Fruit fly (Drosophila melanogaster) whole organism, embryonic: Measurements from ENCODE around the gene zye.

Source experiments
- ATbp ChIP-seq: fragments of 200-800 bp; sonication (Bioruptor generic); optimal IDR thresholded peaks from 2 replicates; lab custom pipeline; 2017; ENCODE audit warnings: missing biosample characterization, mild to moderate bottlenecking, missing genetic modification characterization, missing genetic modification reagents
- B-H2 ChIP-seq: fragments of 200-800 bp; sonication (Bioruptor generic); optimal IDR thresholded peaks from 2 replicates; lab custom pipeline; 2018; ENCODE audit warnings: missing biosample characterization, mild to moderate bottlenecking, missing genetic modification characterization
- BEAF-32 ChIP-seq: fragments of 200-800 bp; sonication (Bioruptor generic); optimal IDR thresholded peaks from 3 replicates; lab custom pipeline; 2017; ENCODE audit warnings: missing biosample characterization, missing genetic modification characterization, mild to moderate bottlenecking, moderate library complexity, missing genetic modification reagents
- CG10462 ChIP-seq: fragments of 200-800 bp; sonication (Bioruptor generic); optimal IDR thresholded peaks from 2 replicates; lab custom pipeline; 2016; ENCODE audit warnings: missing biosample characterization, missing genetic modification characterization
- CG10979 ChIP-seq: fragments of 200-800 bp; sonication (Bioruptor generic); optimal IDR thresholded peaks from 2 replicates; lab custom pipeline; 2018; ENCODE audit warnings: missing biosample characterization, mild to moderate bottlenecking, missing genetic modification characterization, moderate library complexity
- CG11085 ChIP-seq: fragments of 200-800 bp; sonication (Bioruptor generic); IDR thresholded peaks from 2 replicates; pipeline ENCODE4 v1.3.6; 2022; ENCODE audit warnings: missing biosample characterization, missing genetic modification characterization
- CG12299 ChIP-seq: fragments of 200-800 bp; sonication (Bioruptor generic); optimal IDR thresholded peaks from 2 replicates; lab custom pipeline; 2018; ENCODE audit warnings: missing biosample characterization, mild to moderate bottlenecking, missing genetic modification characterization
- CG12659 ChIP-seq: fragments of 200-800 bp; sonication (Bioruptor generic); optimal IDR thresholded peaks from 3 replicates; lab custom pipeline; 2017; ENCODE audit warnings: mild to moderate bottlenecking, missing biosample characterization, missing genetic modification reagents, missing genetic modification characterization
- CG15011 ChIP-seq: fragments of 200-800 bp; sonication (Bioruptor generic); optimal IDR thresholded peaks from 3 replicates; lab custom pipeline; 2018; ENCODE audit warnings: missing biosample characterization, mild to moderate bottlenecking, missing genetic modification characterization
- CG15269 ChIP-seq: fragments of 200-800 bp; sonication (Bioruptor generic); optimal IDR thresholded peaks from 2 replicates; lab custom pipeline; 2018; ENCODE audit warnings: missing biosample characterization, mild to moderate bottlenecking, missing genetic modification characterization, moderate library complexity
- CG15601 ChIP-seq: fragments of 200-800 bp; sonication (Bioruptor generic); optimal IDR thresholded peaks from 3 replicates; lab custom pipeline; 2019; ENCODE audit warnings: missing biosample characterization, mild to moderate bottlenecking, missing genetic modification characterization, moderate library complexity
- CG17359 ChIP-seq: fragments of 200-800 bp; sonication (Bioruptor generic); optimal IDR thresholded peaks from 3 replicates; lab custom pipeline; 2018; ENCODE audit warnings: missing biosample characterization, mild to moderate bottlenecking, missing genetic modification characterization, moderate library complexity
- CG18619 ChIP-seq: fragments of 200-800 bp; sonication (Bioruptor generic); optimal IDR thresholded peaks from 3 replicates; lab custom pipeline; 2017; ENCODE audit warnings: missing biosample characterization, mild to moderate bottlenecking, missing genetic modification characterization
- CG2889 ChIP-seq: fragments of 200-800 bp; sonication (Bioruptor generic); IDR thresholded peaks from 3 replicates; pipeline ENCODE4 v1.3.6; 2022; ENCODE audit warnings: missing biosample characterization, missing genetic modification characterization
- CG34224 ChIP-seq: fragments of 200-800 bp; sonication (Bioruptor generic); IDR thresholded peaks from 3 replicates; pipeline ENCODE4 v1.3.6; 2022; ENCODE audit warnings: missing biosample characterization, missing genetic modification characterization; ENCODE audit not compliant: partially characterized antibody
- CG3838 ChIP-seq: fragments of 200-800 bp; sonication (Bioruptor generic); optimal IDR thresholded peaks from 3 replicates; lab custom pipeline; 2016; ENCODE audit warnings: missing biosample characterization, missing genetic modification characterization
- CG4282 ChIP-seq: fragments of 200-800 bp; sonication (Bioruptor generic); optimal IDR thresholded peaks from 2 replicates; lab custom pipeline; 2016; ENCODE audit warnings: missing biosample characterization, missing genetic modification characterization
- CG4404 ChIP-seq: fragments of 200-800 bp; sonication (Bioruptor generic); IDR thresholded peaks from 2 replicates; pipeline ENCODE4 v1.3.6; 2022; ENCODE audit warnings: missing biosample characterization, missing genetic modification characterization
- CG6175 ChIP-seq: fragments of 200-800 bp; sonication (Bioruptor generic); IDR thresholded peaks from 3 replicates; pipeline ENCODE4 v1.3.6; 2022; ENCODE audit warnings: missing biosample characterization, missing genetic modification characterization
- CG9437 ChIP-seq: fragments of 200-800 bp; sonication (Bioruptor generic); optimal IDR thresholded peaks from 2 replicates; lab custom pipeline; 2018; ENCODE audit warnings: missing biosample characterization, mild to moderate bottlenecking, missing genetic modification characterization
- CkIIα-i1 ChIP-seq: fragments of 200-800 bp; sonication (Bioruptor generic); IDR thresholded peaks from 2 replicates; pipeline ENCODE4 v1.3.6; 2022; ENCODE audit warnings: missing biosample characterization, missing genetic modification characterization
- D19A ChIP-seq: fragments of 200-800 bp; optimal IDR thresholded peaks from 3 replicates; lab custom pipeline; 2019; ENCODE audit warnings: missing biosample characterization, mild to moderate bottlenecking, missing genetic modification characterization, moderate library complexity
- Dad ChIP-seq: fragments of 200-800 bp; sonication (Bioruptor generic); optimal IDR thresholded peaks from 3 replicates; lab custom pipeline; 2016; ENCODE audit warnings: missing biosample characterization, missing genetic modification characterization
- Ets97D ChIP-seq: fragments of 200-800 bp; sonication (Bioruptor generic); optimal IDR thresholded peaks from 3 replicates; lab custom pipeline; 2016; ENCODE audit warnings: missing biosample characterization, missing genetic modification characterization
- H15 ChIP-seq: fragments of 200-800 bp; sonication (Bioruptor generic); IDR thresholded peaks from 3 replicates; pipeline ENCODE4 v1.3.6; 2022; ENCODE audit warnings: missing biosample characterization, missing genetic modification characterization
- Hmr ChIP-seq: fragments of 200-800 bp; sonication (Bioruptor generic); optimal IDR thresholded peaks from 3 replicates; lab custom pipeline; 2017; ENCODE audit warnings: mild to moderate bottlenecking, missing biosample characterization, missing genetic modification reagents, missing genetic modification characterization
- Sry-δ ChIP-seq: fragments of 200-800 bp; sonication (Bioruptor generic); optimal IDR thresholded peaks from 2 replicates; lab custom pipeline; 2016; ENCODE audit warnings: missing biosample characterization, missing genetic modification characterization
- TFAM ChIP-seq: fragments of 200-800 bp; sonication (Bioruptor generic); optimal IDR thresholded peaks from 2 replicates; lab custom pipeline; 2017; ENCODE audit warnings: missing biosample characterization, missing genetic modification characterization, inconsistent platforms
- al ChIP-seq: fragments of 200-800 bp; sonication (Bioruptor generic); IDR thresholded peaks from 2 replicates; pipeline ENCODE4 v1.3.6; 2022; ENCODE audit warnings: missing biosample characterization, missing genetic modification characterization
- ato ChIP-seq: fragments of 200-800 bp; sonication (Bioruptor generic); IDR thresholded peaks from 2 replicates; pipeline ENCODE4 v1.3.6; 2022; ENCODE audit warnings: missing biosample characterization, missing genetic modification characterization; ENCODE audit not compliant: partially characterized antibody
- cas ChIP-seq: fragments of 200-800 bp; sonication (Bioruptor generic); IDR thresholded peaks from 2 replicates; pipeline ENCODE4 v1.3.6; 2022; ENCODE audit warnings: missing biosample characterization, missing genetic modification characterization
- crc ChIP-seq: fragments of 200-800 bp; sonication (Bioruptor generic); optimal IDR thresholded peaks from 2 replicates; lab custom pipeline; 2016; ENCODE audit warnings: missing biosample characterization, missing genetic modification characterization
- crp ChIP-seq, 2 experiments: fragments of 200-800 bp; sonication (Bioruptor generic); optimal IDR thresholded peaks; 2 replicates in 1 of 2; 3 replicates in 1 of 2; lab custom pipeline; 2017; ENCODE audit warnings: missing biosample characterization in 2 of 2, missing genetic modification characterization in 2 of 2, mild to moderate bottlenecking in 1 of 2, moderate library complexity in 1 of 2
- cwo ChIP-seq: fragments of 200-800 bp; sonication (Bioruptor generic); optimal IDR thresholded peaks from 3 replicates; lab custom pipeline; 2017; ENCODE audit warnings: missing biosample characterization, missing genetic modification characterization, mild to moderate bottlenecking, moderate library complexity, missing genetic modification reagents
- da ChIP-seq: fragments of 200-800 bp; sonication (Bioruptor generic); optimal IDR thresholded peaks from 2 replicates; lab custom pipeline; 2016; ENCODE audit warnings: missing biosample characterization, missing genetic modification characterization
- emc ChIP-seq: fragments of 200-800 bp; sonication (Bioruptor generic); optimal IDR thresholded peaks from 2 replicates; lab custom pipeline; 2016; ENCODE audit warnings: missing biosample characterization, missing genetic modification characterization
- fru ChIP-seq: fragments of >200 bp; optimal IDR thresholded peaks from 2 replicates; lab custom pipeline; 2017
- gt ChIP-seq: fragments of 200-800 bp; sonication (Bioruptor generic); IDR thresholded peaks from 2 replicates; pipeline ENCODE4 v1.3.6; 2022; ENCODE audit warnings: missing biosample characterization, missing genetic modification characterization
- insv ChIP-seq, 2 experiments: fragments of 200-800 bp; sonication (Bioruptor generic); optimal IDR thresholded peaks; 3 replicates each; lab custom pipeline; 2016 to 2018; ENCODE audit warnings: missing biosample characterization in 2 of 2, missing genetic modification characterization in 2 of 2
- kni ChIP-seq: fragments of 200-800 bp; sonication (Bioruptor generic); optimal IDR thresholded peaks from 3 replicates; lab custom pipeline; 2017; ENCODE audit warnings: mild to moderate bottlenecking, missing biosample characterization, missing genetic modification reagents, missing genetic modification characterization
- lola ChIP-seq, 3 experiments: fragments of >200 bp in 2 of 3; fragments of 200-800 bp in 1 of 3; sonication (Bioruptor generic) in 1 of 3; optimal IDR thresholded peaks; 2 replicates each; lab custom pipeline; 2017 to 2019; ENCODE audit warnings: missing biosample characterization in 3 of 3, missing genetic modification characterization in 3 of 3, mild to moderate bottlenecking in 1 of 3, moderate library complexity in 1 of 3
- luna ChIP-seq: fragments of 200-800 bp; sonication (Bioruptor generic); optimal IDR thresholded peaks from 2 replicates; lab custom pipeline; 2016; ENCODE audit warnings: missing biosample characterization, missing genetic modification characterization
- schlank ChIP-seq: fragments of 200-800 bp; sonication (Bioruptor generic); optimal IDR thresholded peaks from 2 replicates; lab custom pipeline; 2018; ENCODE audit warnings: missing biosample characterization, mild to moderate bottlenecking, missing genetic modification characterization
- sens-2 ChIP-seq: fragments of 200-800 bp; sonication (Bioruptor generic); IDR thresholded peaks from 2 replicates; pipeline ENCODE4 v1.3.6; 2022; ENCODE audit warnings: missing biosample characterization, missing genetic modification characterization
- stwl ChIP-seq: fragments of 200-800 bp; sonication (Bioruptor generic); optimal IDR thresholded peaks from 3 replicates; lab custom pipeline; 2018; ENCODE audit warnings: missing biosample characterization, mild to moderate bottlenecking, missing genetic modification characterization, moderate library complexity
- trem ChIP-seq: fragments of 200-800 bp; optimal IDR thresholded peaks from 3 replicates; lab custom pipeline; 2019; ENCODE audit warnings: missing biosample characterization, mild to moderate bottlenecking, missing genetic modification characterization, moderate library complexity
- tup ChIP-seq: fragments of 200-800 bp; sonication (Bioruptor generic); optimal IDR thresholded peaks from 2 replicates; lab custom pipeline; 2016; ENCODE audit warnings: missing biosample characterization, mild to moderate bottlenecking, missing genetic modification characterization, moderate library complexity
- usp ChIP-seq: fragments of >200 bp; optimal IDR thresholded peaks from 2 replicates; lab custom pipeline; 2017; ENCODE audit warnings: missing biosample characterization, missing genetic modification characterization
- yki ChIP-seq: fragments of >200 bp; optimal IDR thresholded peaks from 3 replicates; lab custom pipeline; 2018

The zye gene

dm6 chr3L:20401026-20401912, 12.1 kb upstream of the zye start, which contains the start of gene trbl (continued):
- TF ChIP-seq CG12299 (tag; lab: Kevin White, UChicago), result peak; percentile 60
- TF ChIP-seq fru (lab: Kevin White, UChicago), result no peak
- TF ChIP-seq lola (GFP tag; optimal IDR thresholded peaks at IDR 0.05; lab: Kevin White, UChicago), result no peak
- TF ChIP-seq schlank (tag; lab: Kevin White, UChicago), result no peak
- TF ChIP-seq crc (GFP tag; lab: Kevin White, UChicago), result no peak
- TF ChIP-seq CG15269 (tag; lab: Kevin White, UChicago), result peak; percentile 27
- no peak for TF ChIP-seq ATbp (GFP tag; lab: Kevin White, UChicago)
- peak; percentile 81 for TF ChIP-seq kni
- TF ChIP-seq emc (GFP tag; lab: Kevin White, UChicago), result no peak
- TF ChIP-seq CG10462 (GFP tag; lab: Kevin White, UChicago), result no peak
- TF ChIP-seq CG34224, result peak; percentile 78
- peak; percentile 47 for TF ChIP-seq CG9437 (GFP tag; lab: Kevin White, UChicago)
- no peak for TF ChIP-seq cas
- TF ChIP-seq Sry-δ, result no peak
- TF ChIP-seq B-H2 (GFP tag; lab: Kevin White, UChicago), result no peak
- TF ChIP-seq ato, result peak; percentile 70; the same call in 1 of the 2 replicates
- no peak for TF ChIP-seq usp (GFP tag; lab: Kevin White, UChicago)
- TF ChIP-seq yki (lab: Kevin White, UChicago), result peak; percentile 92
- no peak for TF ChIP-seq H15 (GFP tag; lab: Robert Waterston, UW)
- peak; percentile 24 for TF ChIP-seq CG10979 (tag; lab: Kevin White, UChicago)
- no peak for TF ChIP-seq CG4404 (GFP tag; lab: Robert Waterston, UW)
- TF ChIP-seq crp (GFP tag; optimal IDR thresholded peaks at IDR 0.05; lab: Kevin White, UChicago), result no peak
- TF ChIP-seq luna (GFP tag; lab: Kevin White, UChicago), result no peak
- TF ChIP-seq gt (GFP tag; lab: Robert Waterston, UW), result no peak
- no peak for TF ChIP-seq CG15011 (GFP tag; lab: Kevin White, UChicago)
- no peak for TF ChIP-seq TFAM (GFP tag; lab: Kevin White, UChicago)
- peak; percentile 59 for TF ChIP-seq Hmr (GFP tag; lab: Kevin White, UChicago)
- no peak for TF ChIP-seq al (GFP tag; lab: Robert Waterston, UW)
- no peak for TF ChIP-seq da (GFP tag; lab: Kevin White, UChicago)
- peak; percentile 26 for TF ChIP-seq Ets97D (GFP tag; lab: Kevin White, UChicago)
- TF ChIP-seq CG4282 (GFP tag; lab: Kevin White, UChicago), result no peak
- TF ChIP-seq trem (tag; lab: Kevin White, UChicago), result peak; percentile 59
- no peak for TF ChIP-seq CG11085 (GFP tag; lab: Robert Waterston, UW)
- peak; percentile 5 for TF ChIP-seq BEAF-32
- peak; percentile 22 for TF ChIP-seq CG12659 (GFP tag; lab: Kevin White, UChicago)
- peak; percentile 31 for TF ChIP-seq stwl (tag; lab: Kevin White, UChicago)
- no peak for TF ChIP-seq CG15601 (tag; lab: Kevin White, UChicago)
- TF ChIP-seq CkIIα-i1 (GFP tag; lab: Robert Waterston, UW), result no peak
- peak; percentile 26 for TF ChIP-seq D19A (tag; lab: Kevin White, UChicago)
- no peak for TF ChIP-seq CG18619
- no peak for TF ChIP-seq CG3838 (GFP tag; lab: Kevin White, UChicago)
- no peak for TF ChIP-seq CG2889
- TF ChIP-seq CG17359 (tag; lab: Kevin White, UChicago), result no peak
- no peak for TF ChIP-seq tup
- no peak for TF ChIP-seq sens-2
- no peak for TF ChIP-seq CG6175 (GFP tag; lab: Robert Waterston, UW)
- TF ChIP-seq insv (GFP tag; optimal IDR thresholded peaks at IDR 0.05; lab: Kevin White, UChicago), result peak in 1 of 2 experiments; percentile 72
- no peak for TF ChIP-seq Dad (GFP tag; lab: Kevin White, UChicago)
- no peak for TF ChIP-seq cwo (GFP tag; lab: Kevin White, UChicago)
